Fruit fly (Drosophila melanogaster): Measurements from ENCODE around the gene CG14210.

Gene CG14210

DNA sequence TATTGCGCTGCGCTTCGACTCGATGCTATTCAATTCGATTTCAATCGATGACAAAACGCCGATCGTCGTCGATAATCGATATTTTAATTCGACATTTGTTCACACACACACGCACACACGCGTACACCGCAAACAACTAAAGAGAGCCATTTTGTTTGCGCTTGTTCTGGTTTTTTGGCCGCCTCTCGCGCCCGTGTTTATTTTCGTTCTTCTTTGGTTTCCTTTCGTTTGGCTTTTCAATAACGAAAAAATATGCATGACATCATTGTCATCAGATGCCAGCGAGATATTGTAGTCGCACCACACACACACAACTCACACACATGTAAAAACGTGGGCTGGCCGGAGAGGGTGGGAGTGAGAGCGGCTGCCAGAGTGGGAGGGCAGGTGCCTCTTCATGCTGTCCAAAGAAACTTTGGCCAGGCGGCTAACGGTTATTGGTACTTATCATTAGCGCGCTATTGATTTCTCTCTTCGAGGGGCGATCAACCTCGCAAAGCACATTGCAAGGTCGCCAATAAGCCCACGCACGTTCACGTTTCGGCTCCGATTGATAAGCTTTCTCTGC, 7.9 kb upstream of the CG14210 start (continued):
- no peak for TF ChIP-seq dati (GFP tag; IDR thresholded peaks at IDR 0.05)
- no peak for TF ChIP-seq CG31441 (GFP tag; IDR thresholded peaks at IDR 0.05)
- TF ChIP-seq CG15269 (tag; optimal IDR thresholded peaks at IDR 0.05): no peak
- TF ChIP-seq CG15514 (GFP tag; optimal IDR thresholded peaks at IDR 0.05): peak; percentile 23
- TF ChIP-seq knrl (GFP tag; IDR thresholded peaks at IDR 0.05; ENCODE audit: partially characterized antibody): no peak
- no peak for TF ChIP-seq CG32772 (GFP tag; IDR thresholded peaks at IDR 0.05)
- TF ChIP-seq cad (GFP tag; optimal IDR thresholded peaks at IDR 0.05): no peak
- no peak for TF ChIP-seq CG1832 (GFP tag; optimal IDR thresholded peaks at IDR 0.05)
- TF ChIP-seq gfzf (GFP tag; optimal IDR thresholded peaks at IDR 0.05): no peak
- TF ChIP-seq Pdp1 (GFP tag; optimal IDR thresholded peaks at IDR 0.05): peak in 1 of 2 experiments; percentile 43
- TF ChIP-seq CG33557 (GFP tag; optimal IDR thresholded peaks at IDR 0.05): no peak
- no peak for TF ChIP-seq tgo (GFP tag; IDR thresholded peaks at IDR 0.05)
- no peak for TF ChIP-seq YL-1 (GFP tag; optimal IDR thresholded peaks at IDR 0.05)
- no peak for TF ChIP-seq prd (optimal IDR thresholded peaks at IDR 0.05)
- TF ChIP-seq prd (GFP tag; IDR thresholded peaks at IDR 0.05): no peak
- no peak for TF ChIP-seq CG10431 (GFP tag; optimal IDR thresholded peaks at IDR 0.05)
- no peak for TF ChIP-seq hth (optimal IDR thresholded peaks at IDR 0.05)
- TF ChIP-seq MBD-R2 (GFP tag; IDR thresholded peaks at IDR 0.05): no peak
- TF ChIP-seq lola (GFP tag; optimal IDR thresholded peaks at IDR 0.05): no peak
- TF ChIP-seq ac (GFP tag; optimal IDR thresholded peaks at IDR 0.05): no peak
- TF ChIP-seq gro (GFP tag; optimal IDR thresholded peaks at IDR 0.05): no peak
- no peak for TF ChIP-seq Lim3 (GFP tag; IDR thresholded peaks at IDR 0.05)
- TF ChIP-seq insv (GFP tag; optimal IDR thresholded peaks at IDR 0.05): no peak
- TF ChIP-seq CG11093 (GFP tag; IDR thresholded peaks at IDR 0.05): no peak
- no peak for TF ChIP-seq Dip2 (GFP tag; IDR thresholded peaks at IDR 0.05)
- TF ChIP-seq shn (GFP tag; optimal IDR thresholded peaks at IDR 0.05): no peak
- no peak for TF ChIP-seq CG4328 (GFP tag; optimal IDR thresholded peaks at IDR 0.05)
- no peak for TF ChIP-seq CG2199 (GFP tag; IDR thresholded peaks at IDR 0.05)
- peak; percentile 83 for TF ChIP-seq ftz-f1 (GFP tag; optimal IDR thresholded peaks at IDR 0.05)
- TF ChIP-seq Antp (GFP tag; optimal IDR thresholded peaks at IDR 0.05): no peak
- no peak for TF ChIP-seq CG9932 (GFP tag; IDR thresholded peaks at IDR 0.05)
- no peak for TF ChIP-seq CG6683 (GFP tag; optimal IDR thresholded peaks at IDR 0.05)
- no peak for TF ChIP-seq ind (GFP tag; optimal IDR thresholded peaks at IDR 0.05)
- TF ChIP-seq slp2 (GFP tag; optimal IDR thresholded peaks at IDR 0.05): no peak
- no peak for TF ChIP-seq CG8388 (GFP tag; optimal IDR thresholded peaks at IDR 0.05)
- no peak for TF ChIP-seq HLH3B (GFP tag; IDR thresholded peaks at IDR 0.05)
- no peak for TF ChIP-seq salm (tag; optimal IDR thresholded peaks at IDR 0.05)
- TF ChIP-seq Ets65A (GFP tag): no peak
- TF ChIP-seq ERR (GFP tag; optimal IDR thresholded peaks at IDR 0.05): peak; percentile 27
- TF ChIP-seq pfk (GFP tag; optimal IDR thresholded peaks at IDR 0.05): peak; percentile 16
- no peak for TF ChIP-seq Drgx (GFP tag; IDR thresholded peaks at IDR 0.05)
- peak; percentile 29 for TF ChIP-seq CG13894 (tag; optimal IDR thresholded peaks at IDR 0.05)
- no peak for TF ChIP-seq Hr51 (GFP tag; optimal IDR thresholded peaks at IDR 0.05)
- no peak for TF ChIP-seq az2 (GFP tag; optimal IDR thresholded peaks at IDR 0.05)
- no peak for TF ChIP-seq dan (GFP tag; IDR thresholded peaks at IDR 0.05)
- TF ChIP-seq CG12744 (GFP tag; optimal IDR thresholded peaks at IDR 0.05): no peak
- peak; percentile 31 for TF ChIP-seq nau (GFP tag; optimal IDR thresholded peaks at IDR 0.05)
- TF ChIP-seq CG18619 (GFP tag; optimal IDR thresholded peaks at IDR 0.05): no peak
- TF ChIP-seq CG12104 (GFP tag; optimal IDR thresholded peaks at IDR 0.05): no peak
- no peak for TF ChIP-seq Nf-YB (GFP tag; optimal IDR thresholded peaks at IDR 0.05)
- TF ChIP-seq E2f1 (GFP tag; IDR thresholded peaks at IDR 0.05): no peak
- TF ChIP-seq CG15696 (tag; optimal IDR thresholded peaks at IDR 0.05): no peak

Measured in whole organism, embryonic.